Worm (Caenorhabditis elegans) whole organism, midembryonic: ENCODE results near the gene spp-9.

Experiments used
- T22C8.4 ChIP-seq: fragments of 200-800 bp; sonication (Bioruptor generic); IDR thresholded peaks from 2 replicates; pipeline ENCODE4 v1.3.6; 2022; ENCODE audit warnings: missing genetic modification characterization, missing compliant biosample characterization
- cog-1 ChIP-seq: sonication (generic microtip); optimal IDR thresholded peaks from 2 replicates; lab custom pipeline; 2016; ENCODE audit warnings: missing genetic modification characterization, missing compliant biosample characterization
- flt-1 ChIP-seq: fragments of 200-800 bp; sonication (Bioruptor generic); IDR thresholded peaks from 2 replicates; pipeline ENCODE4 v1.3.6; 2022; ENCODE audit warnings: missing genetic modification characterization, missing compliant biosample characterization
- klf-2 ChIP-seq: fragments of 200-800 bp; sonication (Bioruptor generic); conservative IDR thresholded peaks from 2 replicates; pipeline ENCODE4 v1.3.6; 2022; ENCODE audit warnings: missing genetic modification reagents, missing genetic modification characterization, missing compliant biosample characterization
- med-1 ChIP-seq: sonication (generic microtip); optimal IDR thresholded peaks from 2 replicates; lab custom pipeline; 2017; ENCODE audit warnings: missing genetic modification characterization, mild to moderate bottlenecking, missing compliant biosample characterization, antibody characterized with exemption, missing genetic modification reagents; ENCODE audit not compliant: insufficient read depth
- ref-1 ChIP-seq: fragments of 200-800 bp; sonication (Bioruptor generic); conservative IDR thresholded peaks from 2 replicates; pipeline ENCODE4 v1.3.6; 2022; ENCODE audit warnings: missing genetic modification reagents, missing genetic modification characterization, missing compliant biosample characterization
- tab-1 ChIP-seq: fragments of 200-800 bp; sonication (Bioruptor generic); IDR thresholded peaks from 2 replicates; pipeline ENCODE4 v1.3.6; 2022; ENCODE audit warnings: missing genetic modification characterization, missing compliant biosample characterization
- ztf-29 ChIP-seq: fragments of 200-800 bp; sonication (Bioruptor generic); IDR thresholded peaks from 2 replicates; pipeline ENCODE4 v1.3.6; 2022; ENCODE audit warnings: missing genetic modification reagents, missing genetic modification characterization, missing compliant biosample characterization

- TF ChIP-seq flt-1 (GFP tag; lab: Robert Waterston, UW) (no peak), tab-1 (GFP tag; lab: Robert Waterston, UW) (no peak), klf-2 (GFP tag; lab: Robert Waterston, UW) (no peak), T22C8.4 (GFP tag; lab: Robert Waterston, UW) (no peak), med-1 (GFP tag; lab: Kevin White, UChicago) (no peak), ztf-29 (GFP tag; lab: Robert Waterston, UW) (no peak), cog-1 (tag; lab: Kevin White, UChicago) (no peak), ref-1 (no peak)
These were observed 27.8 kb downstream of the spp-9 start for ce11 chrX:11515381-11515780.
